Worm (Caenorhabditis elegans) whole organism, early embryonic: ENCODE data around the gene bre-3.

Source experiments
- B0310.2 ChIP-seq: sonication (generic microtip); optimal IDR thresholded peaks from 2 replicates; lab custom pipeline; 2016; ENCODE audit warnings: mild to moderate bottlenecking, missing genetic modification characterization, missing compliant biosample characterization
- F13C5.2 ChIP-seq: sonication (generic microtip); optimal IDR thresholded peaks from 2 replicates; lab custom pipeline; 2017; ENCODE audit warnings: mild to moderate bottlenecking, missing genetic modification characterization, inconsistent platforms, missing compliant biosample characterization
- aly-1 ChIP-seq: sonication (generic microtip); optimal IDR thresholded peaks from 2 replicates; lab custom pipeline; 2016; ENCODE audit warnings: missing genetic modification characterization, missing compliant biosample characterization
- ama-1 ChIP-seq: fragments of 150-350 bp; optimal IDR thresholded peaks from 2 replicates; lab custom pipeline; 2014
- flt-1 ChIP-seq: fragments of 200-800 bp; sonication (Bioruptor generic); IDR thresholded peaks from 2 replicates; pipeline ENCODE4 v1.3.6; 2022; ENCODE audit warnings: missing genetic modification characterization, missing compliant biosample characterization
- hmg-4 ChIP-seq: fragments of 200-800 bp; sonication (Bioruptor generic); optimal IDR thresholded peaks from 2 replicates; lab custom pipeline; 2018; ENCODE audit warnings: mild to moderate bottlenecking, missing genetic modification characterization, missing compliant biosample characterization
- hnd-1 ChIP-seq: sonication (generic microtip); optimal IDR thresholded peaks from 2 replicates; lab custom pipeline; 2016; ENCODE audit warnings: missing genetic modification characterization, missing compliant biosample characterization
- pes-1 ChIP-seq: fragments of 200-800 bp; sonication (Bioruptor generic); IDR thresholded peaks from 2 replicates; pipeline ENCODE4 v1.3.6; 2022; ENCODE audit warnings: missing genetic modification reagents, missing genetic modification characterization, missing compliant biosample characterization
- scrt-1 ChIP-seq: fragments of 200-800 bp; sonication (Bioruptor generic); IDR thresholded peaks from 2 replicates; pipeline ENCODE4 v1.3.6; 2022; ENCODE audit warnings: missing genetic modification characterization, missing compliant biosample characterization
- sea-1 ChIP-seq: fragments of 200-800 bp; sonication (Bioruptor generic); conservative IDR thresholded peaks from 2 replicates; pipeline ENCODE4 v1.3.6; 2022; ENCODE audit warnings: missing genetic modification characterization, missing compliant biosample characterization
- tbx-37 ChIP-seq: fragments of 200-800 bp; sonication (Bioruptor generic); conservative IDR thresholded peaks from 2 replicates; pipeline ENCODE4 v1.3.6; 2022; ENCODE audit warnings: missing genetic modification reagents, missing genetic modification characterization, missing compliant biosample characterization

ce11 chrIII:9504347-9504746 is 19.1 kb upstream of the bre-3 start:
- TF ChIP-seq sea-1 (GFP tag; lab: Robert Waterston, UW) (no peak), aly-1 (tag; lab: Kevin White, UChicago) (no peak), hmg-4 (no peak), F13C5.2 (tag; lab: Kevin White, UChicago) (no peak), ama-1 (no peak), flt-1 (GFP tag; lab: Robert Waterston, UW) (no peak), pes-1 (no peak), B0310.2 (tag; lab: Kevin White, UChicago) (no peak), hnd-1 (tag; lab: Kevin White, UChicago) (no peak), scrt-1 (no peak), tbx-37 (GFP tag; lab: Robert Waterston, UW) (no peak)
